Fruit fly (Drosophila melanogaster): ENCODE measurements around the gene Pino.

Gene Pino

DNA sequence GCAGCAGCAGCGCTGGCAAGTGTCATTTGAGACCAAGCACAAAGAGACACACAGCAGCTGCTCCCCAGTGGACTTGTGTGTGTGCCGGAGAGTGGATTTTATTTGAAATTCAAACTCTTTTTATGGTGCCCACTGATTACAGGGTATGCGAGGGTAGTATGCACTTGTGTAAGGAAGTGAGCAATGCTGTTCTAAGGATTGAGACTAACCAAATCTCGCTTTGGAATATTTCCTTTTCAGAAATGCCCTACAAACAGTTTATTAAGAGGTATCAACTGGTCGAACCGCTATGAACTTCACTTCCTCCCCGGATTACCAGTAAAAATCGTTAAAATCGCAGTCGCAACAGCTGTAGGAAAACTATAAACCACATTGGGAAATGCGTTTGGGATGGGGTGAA lies 53.0 kb downstream of the Pino start:
- no peak for TF ChIP-seq Myc (optimal IDR thresholded peaks at IDR 0.05)
- TF ChIP-seq Sin3A (optimal IDR thresholded peaks at IDR 0.05) = no peak
- TF ChIP-seq insv (optimal IDR thresholded peaks at IDR 0.05) = no peak
- TF ChIP-seq h (optimal IDR thresholded peaks at IDR 0.05) = no peak
- TF ChIP-seq psq (optimal IDR thresholded peaks at IDR 0.05) = no peak

DNA sequence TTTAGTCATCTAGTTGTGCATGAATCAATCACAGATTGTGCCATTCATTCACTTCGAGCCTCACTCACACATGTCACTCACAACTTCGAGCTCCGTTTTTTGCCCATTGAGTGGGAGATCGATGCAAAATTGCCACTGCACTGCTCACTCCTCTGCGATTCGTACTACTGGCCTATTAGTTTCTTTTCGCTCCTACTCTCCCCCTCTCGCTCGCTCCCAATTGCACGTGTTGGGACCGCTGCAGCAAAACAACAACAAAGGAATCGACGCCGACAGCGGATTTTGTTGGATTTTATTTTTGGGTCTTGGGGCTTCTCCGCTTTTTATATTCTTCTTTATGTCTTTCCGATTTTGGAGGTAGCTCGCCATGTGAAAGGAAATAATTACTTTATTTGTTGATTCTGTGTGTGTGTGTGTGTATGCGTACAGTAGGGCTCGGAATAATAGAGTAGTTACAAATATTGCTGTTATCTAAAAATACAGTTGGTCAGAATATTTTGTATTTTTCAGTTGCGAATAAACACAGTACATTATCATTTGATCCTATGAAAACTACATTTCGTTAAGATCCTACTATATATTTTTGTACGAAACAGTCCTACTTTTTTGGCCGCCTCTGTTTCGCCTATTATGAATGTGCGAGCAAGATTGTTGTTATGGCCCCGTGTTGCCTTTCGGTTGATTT lies 54.4 kb downstream of the Pino start:
- no peak for TF ChIP-seq Myc (optimal IDR thresholded peaks at IDR 0.05)
- no peak for TF ChIP-seq Sin3A (optimal IDR thresholded peaks at IDR 0.05)
- TF ChIP-seq ttk (optimal IDR thresholded peaks at IDR 0.05) = no peak
- no peak for TF ChIP-seq insv (optimal IDR thresholded peaks at IDR 0.05)
- TF ChIP-seq h (optimal IDR thresholded peaks at IDR 0.05) = no peak
- no peak for TF ChIP-seq psq (optimal IDR thresholded peaks at IDR 0.05)

DNA sequence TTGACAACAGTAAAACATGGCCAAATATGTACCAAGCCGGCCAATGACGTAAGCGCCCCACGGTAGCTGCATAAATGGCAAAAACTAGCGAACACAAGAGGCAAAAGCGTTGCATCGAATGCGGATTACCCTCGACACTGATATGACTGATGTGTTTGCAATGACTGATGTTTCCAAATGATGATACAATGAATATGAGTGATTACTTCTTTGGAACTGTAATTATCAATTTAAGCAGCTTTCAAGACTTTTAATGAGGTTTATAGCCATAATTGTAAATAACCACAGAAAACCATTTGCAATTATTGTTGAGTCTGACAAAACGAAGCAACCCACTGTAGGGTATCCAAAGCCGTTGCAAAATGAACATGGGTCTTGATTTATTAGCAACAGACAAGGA lies 55.2 kb downstream of the Pino start:
- TF ChIP-seq psq (optimal IDR thresholded peaks at IDR 0.05) (no peak), Sin3A (optimal IDR thresholded peaks at IDR 0.05) (no peak), ttk (optimal IDR thresholded peaks at IDR 0.05) (no peak), h (optimal IDR thresholded peaks at IDR 0.05) (no peak), Myc (optimal IDR thresholded peaks at IDR 0.05) (no peak), insv (optimal IDR thresholded peaks at IDR 0.05) (no peak)

DNA sequence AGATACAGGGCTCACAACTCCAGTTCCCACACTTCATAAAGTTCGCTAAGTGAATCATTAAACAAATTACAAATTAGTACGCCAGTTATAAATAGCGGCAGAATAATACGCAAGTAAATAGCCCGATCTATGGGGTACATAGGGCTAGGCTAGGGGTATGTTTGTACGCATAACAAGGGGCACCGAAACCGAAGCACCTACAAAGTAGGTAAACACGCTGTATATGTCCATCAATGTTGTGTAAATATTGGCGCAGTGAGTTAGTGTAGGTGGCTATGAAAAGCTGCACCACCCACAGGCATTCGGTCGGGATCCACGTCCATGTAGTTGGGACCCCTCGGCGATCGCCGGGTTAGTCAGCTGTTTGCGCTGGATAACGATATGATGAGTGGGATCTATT lies 56.6 kb downstream of the Pino start:
- TF ChIP-seq Myc (optimal IDR thresholded peaks at IDR 0.05) (no peak), insv (optimal IDR thresholded peaks at IDR 0.05) (no peak), psq (optimal IDR thresholded peaks at IDR 0.05) (no peak), Sin3A (optimal IDR thresholded peaks at IDR 0.05) (no peak)

DNA sequence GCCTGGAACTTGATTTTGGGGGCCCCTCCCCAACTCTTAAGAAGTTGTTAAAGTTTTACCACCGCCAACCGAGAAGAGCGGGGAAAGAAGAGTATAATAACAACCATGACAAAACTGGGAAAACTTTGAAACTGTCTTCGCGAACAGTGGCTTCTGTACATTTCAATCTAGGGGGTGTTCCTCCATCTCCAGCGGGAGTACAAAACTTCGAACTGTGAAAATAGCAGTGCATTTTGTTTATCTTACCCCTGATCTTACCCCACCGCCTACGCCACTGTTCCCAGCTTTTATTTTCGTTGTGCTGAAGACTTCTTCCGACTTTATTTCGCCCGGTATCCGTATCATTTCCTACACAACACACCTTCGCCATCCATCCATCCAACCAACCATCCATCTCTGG lies 57.8 kb downstream of the Pino start:
- no peak for TF ChIP-seq ttk (optimal IDR thresholded peaks at IDR 0.05)
- TF ChIP-seq insv (optimal IDR thresholded peaks at IDR 0.05) = no peak

DNA sequence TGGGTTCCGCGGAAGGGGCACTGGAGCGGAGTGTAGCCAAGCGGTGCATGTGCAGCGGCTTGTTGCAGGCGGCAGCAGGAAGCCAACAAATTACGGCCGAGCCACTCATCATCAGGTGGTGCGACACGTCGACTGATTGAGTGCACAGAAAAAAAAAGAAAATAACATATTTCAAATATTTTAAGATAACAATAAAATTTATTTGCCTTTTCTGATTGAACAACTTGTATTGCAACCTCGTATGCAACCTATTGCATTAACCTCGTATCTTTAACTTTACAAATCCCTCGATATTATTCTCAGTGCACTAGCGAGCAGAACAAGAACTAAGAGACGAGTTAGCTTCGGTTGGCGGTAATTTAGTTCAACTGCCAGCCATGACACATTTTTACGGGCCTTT lies 58.4 kb downstream of the Pino start:
- TF ChIP-seq insv (optimal IDR thresholded peaks at IDR 0.05) (no peak), h (optimal IDR thresholded peaks at IDR 0.05) (no peak), Myc (optimal IDR thresholded peaks at IDR 0.05) (no peak), Sin3A (optimal IDR thresholded peaks at IDR 0.05) (no peak)

DNA sequence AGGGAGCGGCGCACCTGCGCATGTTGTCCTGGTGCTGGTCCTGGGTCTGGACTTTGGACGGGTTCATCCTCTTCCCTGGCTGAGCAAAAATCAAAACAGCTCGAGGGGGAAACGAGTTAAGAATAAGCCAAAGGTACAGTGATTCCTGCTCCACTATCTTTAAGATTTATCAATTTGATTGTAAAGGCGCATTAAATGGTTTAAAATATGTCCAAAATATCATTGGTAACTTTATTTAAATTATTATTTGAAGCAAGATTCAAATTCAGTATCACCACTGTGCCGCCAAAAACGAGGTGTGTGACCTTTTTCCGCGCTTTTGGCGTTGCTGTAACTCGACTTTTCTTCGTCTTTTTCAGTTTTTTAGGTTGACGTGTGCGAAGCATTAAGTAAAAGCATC lies 59.3 kb downstream of the Pino start:
- TF ChIP-seq ttk (optimal IDR thresholded peaks at IDR 0.05) = no peak
- no peak for TF ChIP-seq h (optimal IDR thresholded peaks at IDR 0.05)
- TF ChIP-seq Myc (optimal IDR thresholded peaks at IDR 0.05) = no peak

DNA sequence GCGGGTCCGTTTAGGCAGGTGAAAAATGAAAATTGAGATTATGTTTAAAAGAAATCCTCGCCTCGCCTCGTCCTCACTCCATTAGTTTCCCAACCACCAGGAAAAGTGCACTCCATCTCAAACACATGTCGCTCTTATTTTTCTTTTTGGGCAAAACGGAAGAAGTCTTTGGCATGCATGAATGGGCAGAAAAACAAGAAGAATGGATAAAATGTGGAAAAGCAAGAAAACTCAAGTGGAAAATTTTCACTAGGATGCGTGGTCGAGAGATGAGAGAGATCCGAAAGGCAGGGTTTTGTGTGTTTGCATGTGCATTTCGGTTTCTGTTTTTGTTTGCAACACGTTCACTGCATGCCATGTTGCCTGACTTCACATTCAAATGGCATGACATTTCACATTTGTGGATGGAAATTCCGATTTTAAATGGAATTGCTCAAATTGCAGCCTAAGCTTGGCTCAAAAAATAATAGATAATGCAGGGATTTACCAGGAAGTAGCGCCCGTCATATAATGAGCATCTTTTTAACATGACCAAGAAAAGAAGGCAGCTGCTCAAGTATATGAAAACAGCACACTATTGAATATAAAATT lies 60.1 kb downstream of the Pino start:
- TF ChIP-seq insv (optimal IDR thresholded peaks at IDR 0.05) (no peak), h (optimal IDR thresholded peaks at IDR 0.05) (no peak), psq (optimal IDR thresholded peaks at IDR 0.05) (no peak), Myc (optimal IDR thresholded peaks at IDR 0.05) (no peak), Sin3A (optimal IDR thresholded peaks at IDR 0.05) (no peak), ttk (optimal IDR thresholded peaks at IDR 0.05) (no peak)

DNA sequence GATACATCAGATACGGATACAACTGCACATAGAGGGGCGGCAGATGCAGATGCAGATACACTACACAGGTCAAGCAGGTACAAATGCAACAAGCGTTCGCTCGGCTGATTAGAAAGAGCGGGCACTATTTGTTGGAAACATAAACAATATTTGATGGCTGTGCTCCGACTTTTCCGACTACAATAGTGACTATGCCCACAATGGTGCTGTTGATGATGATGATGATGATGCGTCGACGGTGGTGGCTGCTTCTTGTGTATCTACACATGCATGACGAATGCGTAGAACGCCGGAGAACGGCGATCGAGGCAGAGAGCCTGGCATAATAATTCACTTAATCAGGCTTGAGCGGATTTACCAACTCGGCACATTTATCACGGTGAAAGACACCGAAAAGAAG lies 60.7 kb downstream of the Pino start:
- TF ChIP-seq psq (optimal IDR thresholded peaks at IDR 0.05) (no peak), h (optimal IDR thresholded peaks at IDR 0.05) (no peak), insv (optimal IDR thresholded peaks at IDR 0.05) (no peak), Myc (optimal IDR thresholded peaks at IDR 0.05) (no peak), Sin3A (optimal IDR thresholded peaks at IDR 0.05) (no peak), ttk (optimal IDR thresholded peaks at IDR 0.05) (no peak)

DNA sequence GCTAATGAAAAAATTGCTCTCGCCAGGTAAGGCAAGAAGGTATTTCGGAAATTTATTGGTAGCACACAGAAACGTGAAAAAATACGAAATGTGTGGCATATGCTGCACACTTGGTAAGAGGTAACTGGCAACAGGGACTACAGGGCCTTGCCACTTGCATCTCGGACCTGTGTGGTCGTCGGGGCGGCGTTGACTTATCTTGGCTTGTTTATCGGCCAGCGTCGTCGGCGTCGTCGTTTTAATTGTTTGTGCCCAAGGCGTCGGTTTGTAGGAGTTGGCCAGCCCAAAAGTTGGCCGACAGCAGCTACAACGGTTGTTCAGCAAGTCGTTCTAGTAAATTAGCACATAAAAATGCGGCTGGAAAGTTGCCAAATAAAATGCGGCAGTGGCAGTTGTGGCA lies 62.4 kb downstream of the Pino start:
- TF ChIP-seq Sin3A (optimal IDR thresholded peaks at IDR 0.05) (no peak), insv (optimal IDR thresholded peaks at IDR 0.05) (no peak), ttk (optimal IDR thresholded peaks at IDR 0.05) (no peak), Myc (optimal IDR thresholded peaks at IDR 0.05) (no peak), h (optimal IDR thresholded peaks at IDR 0.05) (no peak), psq (optimal IDR thresholded peaks at IDR 0.05) (no peak)

DNA sequence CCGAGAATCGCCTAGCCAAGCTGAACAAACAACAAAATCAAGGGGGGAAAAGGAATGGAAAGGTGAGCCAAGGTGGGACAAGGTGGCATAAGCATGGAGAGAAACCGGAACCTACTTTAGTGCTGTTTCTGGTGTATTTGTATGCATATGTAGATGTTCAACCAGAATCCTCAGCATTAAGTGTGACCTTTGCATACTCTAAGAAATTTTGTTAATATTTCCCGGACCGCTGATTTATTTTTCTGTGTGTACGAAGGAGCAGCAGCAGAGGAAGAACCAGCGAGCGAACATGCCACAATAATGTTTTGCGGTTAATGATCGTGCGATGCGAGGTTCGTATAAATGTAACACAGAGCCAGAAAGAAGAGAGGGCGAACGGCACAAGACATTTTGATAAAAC lies 63.7 kb downstream of the Pino start:
- TF ChIP-seq Myc (optimal IDR thresholded peaks at IDR 0.05) (no peak), insv (optimal IDR thresholded peaks at IDR 0.05) (no peak), psq (optimal IDR thresholded peaks at IDR 0.05) (no peak), Sin3A (optimal IDR thresholded peaks at IDR 0.05) (no peak), h (optimal IDR thresholded peaks at IDR 0.05) (no peak), ttk (optimal IDR thresholded peaks at IDR 0.05) (no peak)
